Fruit fly (Drosophila melanogaster) whole organism, prepupa: Measurements from ENCODE around the gene gzl.

Experiments used
- Blimp-1 ChIP-seq: fragments of 200-800 bp; sonication (Bioruptor generic); optimal IDR thresholded peaks from 3 replicates; lab custom pipeline; 2017; ENCODE audit warnings: missing biosample characterization, missing genetic modification characterization, mild to moderate bottlenecking, moderate library complexity, missing genetic modification reagents
- CG11294 ChIP-seq: fragments of 200-800 bp; sonication (Bioruptor generic); IDR thresholded peaks from 2 replicates; pipeline ENCODE4 v1.3.6; 2022; ENCODE audit warnings: missing biosample characterization, missing genetic modification characterization
- CG11902 ChIP-seq: fragments of 200-800 bp; sonication (Bioruptor generic); optimal IDR thresholded peaks from 3 replicates; lab custom pipeline; 2016; ENCODE audit warnings: missing biosample characterization, missing genetic modification characterization
- CG16779 ChIP-seq: fragments of 200-800 bp; sonication (Bioruptor generic); optimal IDR thresholded peaks from 3 replicates; lab custom pipeline; 2017; ENCODE audit warnings: missing biosample characterization, mild to moderate bottlenecking, missing genetic modification characterization
- CG3032 ChIP-seq: fragments of 200-800 bp; optimal IDR thresholded peaks from 2 replicates; lab custom pipeline; 2019; ENCODE audit warnings: missing biosample characterization, mild to moderate bottlenecking, missing genetic modification characterization, moderate library complexity
- CG31627 ChIP-seq: fragments of 200-800 bp; sonication (Bioruptor generic); optimal IDR thresholded peaks from 3 replicates; lab custom pipeline; 2016; ENCODE audit warnings: missing biosample characterization, missing genetic modification characterization
- CG32006 ChIP-seq: fragments of 200-800 bp; sonication (Bioruptor generic); optimal IDR thresholded peaks from 3 replicates; lab custom pipeline; 2017; ENCODE audit warnings: missing biosample characterization, mild to moderate bottlenecking, missing genetic modification characterization
- CG3919 ChIP-seq: fragments of 200-800 bp; sonication (Bioruptor generic); optimal IDR thresholded peaks from 3 replicates; lab custom pipeline; 2016; ENCODE audit warnings: missing biosample characterization, missing genetic modification characterization
- CG6792 ChIP-seq: fragments of 200-800 bp; sonication (Bioruptor generic); optimal IDR thresholded peaks from 3 replicates; lab custom pipeline; 2016; ENCODE audit warnings: missing biosample characterization, missing genetic modification characterization
- CG6808 ChIP-seq: fragments of 200-800 bp; sonication (Bioruptor generic); optimal IDR thresholded peaks from 3 replicates; lab custom pipeline; 2017; ENCODE audit warnings: missing biosample characterization, missing genetic modification characterization, mild to moderate bottlenecking, moderate library complexity, missing genetic modification reagents
- CG7368 ChIP-seq: fragments of 200-800 bp; sonication (Bioruptor generic); optimal IDR thresholded peaks from 3 replicates; lab custom pipeline; 2016; ENCODE audit warnings: missing biosample characterization, missing genetic modification characterization
- CG8119 ChIP-seq: fragments of 200-800 bp; sonication (Bioruptor generic); IDR thresholded peaks from 3 replicates; pipeline ENCODE4 v1.3.6; 2022; ENCODE audit warnings: missing biosample characterization, missing genetic modification characterization
- CG8319 ChIP-seq: fragments of 200-800 bp; sonication (Bioruptor generic); optimal IDR thresholded peaks from 3 replicates; lab custom pipeline; 2016; ENCODE audit warnings: missing biosample characterization, missing genetic modification characterization
- CG8632 ChIP-seq: fragments of 200-800 bp; sonication (Bioruptor generic); optimal IDR thresholded peaks from 3 replicates; lab custom pipeline; 2016; ENCODE audit warnings: missing biosample characterization, missing genetic modification characterization
- CG9139 ChIP-seq: fragments of 200-800 bp; sonication (Bioruptor generic); optimal IDR thresholded peaks from 3 replicates; lab custom pipeline; 2017; ENCODE audit warnings: missing biosample characterization, mild to moderate bottlenecking, missing genetic modification characterization
- Eip78C ChIP-seq: fragments of 200-800 bp; sonication (Bioruptor generic); peaks from one replicate; lab custom pipeline; 2016; ENCODE audit warnings: missing biosample characterization, missing genetic modification characterization
- Eip93F ChIP-seq: fragments of 200-800 bp; sonication (Bioruptor generic); optimal IDR thresholded peaks from 2 replicates; lab custom pipeline; 2016; ENCODE audit warnings: missing biosample characterization, mild to moderate bottlenecking, missing genetic modification characterization
- Ets21C ChIP-seq: fragments of 200-800 bp; sonication (Bioruptor generic); optimal IDR thresholded peaks from 3 replicates; lab custom pipeline; 2016; ENCODE audit warnings: missing biosample characterization, missing genetic modification characterization
- Ets96B ChIP-seq: fragments of 200-800 bp; optimal IDR thresholded peaks from 2 replicates; lab custom pipeline; 2019; ENCODE audit warnings: missing biosample characterization, mild to moderate bottlenecking, missing genetic modification characterization, moderate library complexity
- Gug ChIP-seq: fragments of 200-800 bp; sonication (Bioruptor generic); IDR thresholded peaks from 2 replicates; pipeline ENCODE4 v1.3.6; 2022; ENCODE audit warnings: missing biosample characterization, missing genetic modification characterization
- Hr39 ChIP-seq: fragments of 200-800 bp; sonication (Bioruptor generic); optimal IDR thresholded peaks from 2 replicates; lab custom pipeline; 2016; ENCODE audit warnings: missing biosample characterization, missing genetic modification characterization
- Lpt ChIP-seq: fragments of 200-800 bp; sonication (Bioruptor generic); optimal IDR thresholded peaks from 3 replicates; lab custom pipeline; 2016; ENCODE audit warnings: missing biosample characterization, missing genetic modification characterization
- Met ChIP-seq: fragments of 200-800 bp; sonication (Bioruptor generic); optimal IDR thresholded peaks from 3 replicates; lab custom pipeline; 2016; ENCODE audit warnings: missing biosample characterization, missing genetic modification characterization
- OdsH ChIP-seq: fragments of 200-800 bp; sonication (Bioruptor generic); optimal IDR thresholded peaks from 3 replicates; lab custom pipeline; 2016; ENCODE audit warnings: missing biosample characterization, missing genetic modification characterization
- Smox ChIP-seq: fragments of 200-800 bp; sonication (Bioruptor generic); optimal IDR thresholded peaks from 3 replicates; lab custom pipeline; 2016; ENCODE audit warnings: missing biosample characterization, missing genetic modification characterization
- Sox102F ChIP-seq: fragments of 200-800 bp; sonication (Bioruptor generic); optimal IDR thresholded peaks from 2 replicates; lab custom pipeline; 2016; ENCODE audit warnings: missing biosample characterization, mild to moderate bottlenecking, missing genetic modification characterization
- Sox14 ChIP-seq: fragments of 200-800 bp; sonication (Bioruptor generic); optimal IDR thresholded peaks from 3 replicates; lab custom pipeline; 2016; ENCODE audit warnings: missing biosample characterization, missing genetic modification characterization
- Sox15 ChIP-seq: fragments of 200-800 bp; sonication (Bioruptor generic); optimal IDR thresholded peaks from 3 replicates; lab custom pipeline; 2016; ENCODE audit warnings: missing biosample characterization, missing genetic modification characterization
- acj6 ChIP-seq: fragments of 200-800 bp; sonication (Bioruptor generic); optimal IDR thresholded peaks from 3 replicates; lab custom pipeline; 2016; ENCODE audit warnings: missing biosample characterization, missing genetic modification characterization
- cyc ChIP-seq: fragments of 200-800 bp; sonication (Bioruptor generic); optimal IDR thresholded peaks from 3 replicates; lab custom pipeline; 2016; ENCODE audit warnings: missing biosample characterization, missing genetic modification characterization
- dac ChIP-seq: fragments of 200-800 bp; sonication (Bioruptor generic); optimal IDR thresholded peaks from 2 replicates; lab custom pipeline; 2017; ENCODE audit warnings: missing biosample characterization, mild to moderate bottlenecking, missing genetic modification characterization
- eg ChIP-seq: fragments of 200-800 bp; sonication (Bioruptor generic); IDR thresholded peaks from 3 replicates; pipeline ENCODE4 v1.3.6; 2022; ENCODE audit warnings: missing biosample characterization, missing genetic modification characterization
- fd59A ChIP-seq: fragments of 200-800 bp; sonication (Bioruptor generic); optimal IDR thresholded peaks from 2 replicates; lab custom pipeline; 2017; ENCODE audit warnings: missing biosample characterization, mild to moderate bottlenecking, missing genetic modification characterization, missing genetic modification reagents
- lz ChIP-seq: fragments of 200-800 bp; sonication (Bioruptor generic); optimal IDR thresholded peaks from 3 replicates; lab custom pipeline; 2016; ENCODE audit warnings: missing biosample characterization, missing genetic modification characterization
- net ChIP-seq: fragments of 200-800 bp; sonication (Bioruptor generic); optimal IDR thresholded peaks from 3 replicates; lab custom pipeline; 2016; ENCODE audit warnings: missing biosample characterization, missing genetic modification characterization
- pdm3 ChIP-seq: fragments of 200-800 bp; sonication (Bioruptor generic); optimal IDR thresholded peaks from 3 replicates; lab custom pipeline; 2016; ENCODE audit warnings: missing biosample characterization, missing genetic modification characterization
- spab ChIP-seq: fragments of 200-800 bp; sonication (Bioruptor generic); optimal IDR thresholded peaks from 2 replicates; lab custom pipeline; 2017; ENCODE audit warnings: missing biosample characterization, mild to moderate bottlenecking, missing genetic modification characterization, missing genetic modification reagents
- ss ChIP-seq, 2 experiments: fragments of 200-800 bp; sonication (Bioruptor generic); optimal IDR thresholded peaks; 2 replicates in 1 of 2; 3 replicates in 1 of 2; lab custom pipeline; 2017 to 2018; ENCODE audit warnings: mild to moderate bottlenecking in 2 of 2, missing biosample characterization in 2 of 2, missing genetic modification characterization in 2 of 2, moderate library complexity in 1 of 2
- svp ChIP-seq: fragments of 200-800 bp; sonication (Bioruptor generic); peaks from one replicate; lab custom pipeline; 2016; ENCODE audit warnings: missing biosample characterization, missing genetic modification characterization
- topi ChIP-seq: fragments of 200-800 bp; sonication (Bioruptor generic); optimal IDR thresholded peaks from 3 replicates; lab custom pipeline; 2016; ENCODE audit warnings: missing biosample characterization, missing genetic modification characterization
- vri ChIP-seq: fragments of 200-800 bp; sonication (Bioruptor generic); optimal IDR thresholded peaks from 3 replicates; lab custom pipeline; 2016; ENCODE audit warnings: missing biosample characterization, mild to moderate bottlenecking, missing genetic modification characterization

The gzl gene

dm6 chr3R:6381784-6382183 is 930 bp upstream of the gzl start:
- no peak for TF ChIP-seq CG8632 (GFP tag; lab: Kevin White, UChicago)
- TF ChIP-seq Ets21C, result no peak
- TF ChIP-seq Blimp-1, result no peak
- TF ChIP-seq CG32006 (GFP tag; lab: Kevin White, UChicago), result no peak
- no peak for TF ChIP-seq CG6808 (GFP tag; lab: Kevin White, UChicago)
- no peak for TF ChIP-seq spab (GFP tag; lab: Kevin White, UChicago)
- TF ChIP-seq topi (GFP tag; lab: Kevin White, UChicago), result no peak
- TF ChIP-seq net, result no peak
- TF ChIP-seq OdsH (GFP tag; lab: Kevin White, UChicago), result no peak
- TF ChIP-seq fd59A (GFP tag; lab: Kevin White, UChicago), result no peak
- TF ChIP-seq CG8319 (GFP tag; lab: Kevin White, UChicago), result no peak
- no peak for TF ChIP-seq Hr39 (GFP tag; lab: Kevin White, UChicago)
- TF ChIP-seq CG9139 (GFP tag; lab: Kevin White, UChicago), result no peak
- TF ChIP-seq Eip78C (GFP tag; lab: Kevin White, UChicago), result no peak
- no peak for TF ChIP-seq Sox15 (GFP tag; lab: Kevin White, UChicago)
- TF ChIP-seq lz, result no peak
- no peak for TF ChIP-seq CG11294 (GFP tag; lab: Robert Waterston, UW)
- TF ChIP-seq CG16779, result no peak

- no peak for TF ChIP-seq CG8119 (GFP tag; lab: Robert Waterston, UW)
- no peak for TF ChIP-seq acj6
- TF ChIP-seq Sox14 (GFP tag; lab: Kevin White, UChicago), result no peak
- no peak for TF ChIP-seq eg
- TF ChIP-seq CG6792, result no peak
- no peak for TF ChIP-seq CG3032 (tag; lab: Kevin White, UChicago)
- no peak for TF ChIP-seq vri (GFP tag; lab: Kevin White, UChicago)
- TF ChIP-seq pdm3 (GFP tag; lab: Kevin White, UChicago), result no peak
- TF ChIP-seq Sox102F (GFP tag; lab: Kevin White, UChicago), result no peak
- no peak for TF ChIP-seq Met
- TF ChIP-seq Lpt (GFP tag; lab: Kevin White, UChicago), result no peak
- no peak for TF ChIP-seq CG11294 (GFP tag; lab: Robert Waterston, UW)
These were observed 704 bp downstream of the gzl start for dm6 chr3R:6383466-6383769.

DNA sequence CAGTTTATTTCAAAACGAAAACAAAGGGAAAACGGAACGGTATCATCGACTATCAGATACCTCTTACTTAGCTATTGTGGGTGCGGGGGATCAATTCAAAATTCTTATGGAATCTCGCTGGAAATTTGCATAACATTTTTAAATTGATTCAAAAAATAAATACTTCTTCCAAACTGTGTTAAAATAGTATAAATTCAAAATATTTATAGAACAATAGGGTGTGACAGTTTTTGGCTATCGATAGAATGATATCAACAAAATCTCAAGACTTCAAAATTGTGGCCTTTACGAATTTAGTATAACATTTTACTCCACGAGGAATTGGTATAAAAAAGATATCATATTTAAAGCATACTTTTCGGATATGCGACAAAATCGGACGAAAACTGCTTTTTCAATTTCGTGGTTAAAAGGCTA is 5.7 kb downstream of the gzl start:
- TF ChIP-seq Smox (GFP tag; lab: Kevin White, UChicago) (no peak), Eip93F (GFP tag; lab: Kevin White, UChicago) (peak; percentile 7), Eip78C (GFP tag; lab: Kevin White, UChicago) (peak; percentile 39), cyc (GFP tag; lab: Kevin White, UChicago) (no peak)
- TF ChIP-seq, all 60 proteins: peak for 2

dm6 chr3R:6393515-6394246 is 11.0 kb downstream of the gzl start:
- TF ChIP-seq Eip78C (GFP tag; lab: Kevin White, UChicago), result peak; percentile 8
- TF ChIP-seq Lpt (GFP tag; lab: Kevin White, UChicago), result no peak
- TF ChIP-seq ss (GFP tag; optimal IDR thresholded peaks at IDR 0.05; lab: Kevin White, UChicago), result peak in 1 of 2 experiments; percentile 48
- peak; percentile 9 for TF ChIP-seq CG6808 (GFP tag; lab: Kevin White, UChicago)
- TF ChIP-seq svp (GFP tag; lab: Kevin White, UChicago), result peak; percentile 97
- TF ChIP-seq dac (GFP tag; lab: Kevin White, UChicago), result no peak
- TF ChIP-seq Ets21C, result no peak
- TF ChIP-seq, all 60 proteins: peak for 4

dm6 chr3R:6394247-6394522 is 11.5 kb downstream of the gzl start:
- no peak for TF ChIP-seq Smox (GFP tag; lab: Kevin White, UChicago)
- TF ChIP-seq CG11294 (GFP tag; lab: Robert Waterston, UW), result no peak
- no peak for TF ChIP-seq CG3032 (tag; lab: Kevin White, UChicago)
- TF ChIP-seq CG11902 (GFP tag; lab: Kevin White, UChicago), result no peak
- TF ChIP-seq CG3919 (GFP tag; lab: Kevin White, UChicago), result no peak
- no peak for TF ChIP-seq Gug
- no peak for TF ChIP-seq Ets96B (tag; lab: Kevin White, UChicago)
- no peak for TF ChIP-seq Eip93F (GFP tag; lab: Kevin White, UChicago)
- TF ChIP-seq CG7368 (GFP tag; lab: Kevin White, UChicago), result no peak
- TF ChIP-seq CG31627 (GFP tag; lab: Kevin White, UChicago), result no peak
- TF ChIP-seq CG9139 (GFP tag; lab: Kevin White, UChicago), result no peak
